Worm (Caenorhabditis elegans) whole organism, late embryonic: Measurements from ENCODE around the gene srh-18.

Experiments
- C08G9.2 ChIP-seq: sonication (generic microtip); optimal IDR thresholded peaks from 2 replicates; lab custom pipeline; 2016; ENCODE audit warnings: mild to moderate bottlenecking, missing genetic modification characterization, moderate library complexity, missing compliant biosample characterization
- C38D4.7 ChIP-seq: fragments of 200-800 bp; sonication (Bioruptor generic); optimal IDR thresholded peaks from 2 replicates; lab custom pipeline; 2018; ENCODE audit warnings: mild to moderate bottlenecking, missing genetic modification characterization, moderate library complexity, missing compliant biosample characterization
- K02D7.2 ChIP-seq: sonication (generic microtip); optimal IDR thresholded peaks from 2 replicates; lab custom pipeline; 2017; ENCODE audit warnings: mild to moderate bottlenecking, missing genetic modification characterization, missing compliant biosample characterization
- K09A11.1 ChIP-seq: sonication (generic microtip); optimal IDR thresholded peaks from 2 replicates; lab custom pipeline; 2017; ENCODE audit warnings: antibody characterized with exemption, mild to moderate bottlenecking, missing genetic modification characterization, missing compliant biosample characterization; ENCODE audit not compliant: insufficient read depth
- T23F11.4 ChIP-seq: fragments of 200-800 bp; sonication (Bioruptor generic); optimal IDR thresholded peaks from 2 replicates; lab custom pipeline; 2018; ENCODE audit warnings: mild to moderate bottlenecking, missing genetic modification characterization, missing compliant biosample characterization
- Y22D7AL.16 ChIP-seq: sonication (generic microtip); optimal IDR thresholded peaks from 2 replicates; lab custom pipeline; 2016; ENCODE audit warnings: missing genetic modification characterization, missing compliant biosample characterization
- ahr-1 ChIP-seq: sonication (generic microtip); optimal IDR thresholded peaks from 2 replicates; lab custom pipeline; 2016; ENCODE audit warnings: missing genetic modification characterization, missing compliant biosample characterization
- ceh-22 ChIP-seq: sonication (generic microtip); optimal IDR thresholded peaks from 2 replicates; lab custom pipeline; 2017; ENCODE audit warnings: missing biosample characterization, missing genetic modification characterization
- ceh-31 ChIP-seq: sonication (generic microtip); optimal IDR thresholded peaks from 2 replicates; lab custom pipeline; 2016; ENCODE audit warnings: missing genetic modification characterization, missing compliant biosample characterization
- ceh-45 ChIP-seq: fragments of 200-800 bp; sonication (Bioruptor generic); IDR thresholded peaks from 2 replicates; pipeline ENCODE4 v1.3.6; 2022; ENCODE audit warnings: missing genetic modification reagents, missing genetic modification characterization, missing compliant biosample characterization
- ceh-48 ChIP-seq: sonication (generic microtip); optimal IDR thresholded peaks from 2 replicates; lab custom pipeline; 2016; ENCODE audit warnings: missing genetic modification characterization, inconsistent platforms, missing compliant biosample characterization
- ceh-6 ChIP-seq: fragments of 200-800 bp; sonication (Bioruptor generic); optimal IDR thresholded peaks from 2 replicates; lab custom pipeline; 2018; ENCODE audit warnings: mild to moderate bottlenecking, missing genetic modification characterization, missing compliant biosample characterization
- ceh-9 ChIP-seq: sonication (generic microtip); optimal IDR thresholded peaks from 2 replicates; lab custom pipeline; 2016; ENCODE audit warnings: mild to moderate bottlenecking, missing genetic modification characterization, inconsistent platforms, missing compliant biosample characterization
- dmd-4 ChIP-seq: sonication (generic microtip); optimal IDR thresholded peaks from 2 replicates; lab custom pipeline; 2016; ENCODE audit warnings: borderline replicate concordance, missing genetic modification characterization, missing compliant biosample characterization
- elt-2 ChIP-seq: sonication (generic microtip); optimal IDR thresholded peaks from 2 replicates; lab custom pipeline; 2016; ENCODE audit warnings: missing genetic modification reagents, missing genetic modification characterization, missing compliant biosample characterization
- fax-1 ChIP-seq: sonication (generic microtip); optimal IDR thresholded peaks from 2 replicates; lab custom pipeline; 2016; ENCODE audit warnings: missing genotype, missing genetic modification characterization, missing compliant biosample characterization
- fkh-10 ChIP-seq: fragments of 150-350 bp; optimal IDR thresholded peaks from 2 replicates; lab custom pipeline; 2014; ENCODE audit warnings: missing biosample characterization, missing genetic modification reagents, missing genetic modification characterization
- gmeb-2 ChIP-seq: sonication (generic microtip); optimal IDR thresholded peaks from 2 replicates; lab custom pipeline; 2016; ENCODE audit warnings: missing genetic modification characterization, inconsistent platforms, missing compliant biosample characterization
- hlh-13 ChIP-seq: fragments of 200-800 bp; sonication (Bioruptor generic); optimal IDR thresholded peaks from 2 replicates; lab custom pipeline; 2018; ENCODE audit warnings: mild to moderate bottlenecking, missing genetic modification characterization, missing compliant biosample characterization
- hlh-30 ChIP-seq: sonication (generic microtip); optimal IDR thresholded peaks from 2 replicates; lab custom pipeline; 2017; ENCODE audit warnings: antibody characterized with exemption, missing genetic modification characterization, missing compliant biosample characterization; ENCODE audit not compliant: insufficient read depth
- hlh-8 ChIP-seq: sonication (generic microtip); optimal IDR thresholded peaks from 2 replicates; lab custom pipeline; 2016; ENCODE audit warnings: missing genotype, missing genetic modification characterization, missing compliant biosample characterization
- lin-11 ChIP-seq: fragments of 200-800 bp; sonication (Bioruptor generic); optimal IDR thresholded peaks from 2 replicates; lab custom pipeline; 2018; ENCODE audit warnings: mild to moderate bottlenecking, missing genetic modification characterization, missing compliant biosample characterization
- madf-2 ChIP-seq: sonication (generic microtip); optimal IDR thresholded peaks from 2 replicates; lab custom pipeline; 2017; ENCODE audit warnings: missing genetic modification characterization, missing compliant biosample characterization
- mec-3 ChIP-seq: sonication (generic microtip); optimal IDR thresholded peaks from 2 replicates; lab custom pipeline; 2016; ENCODE audit warnings: borderline replicate concordance, missing genetic modification characterization, missing compliant biosample characterization
- nhr-11 ChIP-seq: fragments of 150-350 bp; optimal IDR thresholded peaks from 2 replicates; lab custom pipeline; 2014; ENCODE audit warnings: missing biosample characterization, missing genetic modification characterization
- npax-4 ChIP-seq: sonication (generic microtip); optimal IDR thresholded peaks from 2 replicates; lab custom pipeline; 2016; ENCODE audit warnings: missing genetic modification characterization, missing compliant biosample characterization
- pag-3 ChIP-seq: sonication (generic microtip); optimal IDR thresholded peaks from 2 replicates; lab custom pipeline; 2016; ENCODE audit warnings: missing compliant biosample characterization, missing genetic modification characterization, borderline replicate concordance
- pqm-1 ChIP-seq: sonication (generic microtip); optimal IDR thresholded peaks from 2 replicates; lab custom pipeline; 2016; ENCODE audit warnings: missing genetic modification characterization, missing compliant biosample characterization
- ref-2 ChIP-seq: sonication (generic microtip); optimal IDR thresholded peaks from 2 replicates; lab custom pipeline; 2016; ENCODE audit warnings: missing genetic modification characterization, missing compliant biosample characterization
- rnt-1 ChIP-seq: sonication (generic microtip); optimal IDR thresholded peaks from 2 replicates; lab custom pipeline; 2016; ENCODE audit warnings: missing genetic modification characterization, missing compliant biosample characterization
- sox-2 ChIP-seq: fragments of 200-800 bp; sonication (Bioruptor generic); IDR thresholded peaks from 2 replicates; pipeline ENCODE4 v1.3.6; 2022; ENCODE audit warnings: missing genetic modification reagents, missing genetic modification characterization, missing compliant biosample characterization
- sox-4 ChIP-seq: sonication (generic microtip); optimal IDR thresholded peaks from 2 replicates; lab custom pipeline; 2017; ENCODE audit warnings: mild to moderate bottlenecking, missing genetic modification characterization, inconsistent platforms, missing compliant biosample characterization
- tbx-2 ChIP-seq: sonication (generic microtip); optimal IDR thresholded peaks from 2 replicates; lab custom pipeline; 2016; ENCODE audit warnings: missing genetic modification characterization, missing compliant biosample characterization
- unc-86 ChIP-seq: sonication (generic microtip); optimal IDR thresholded peaks from 2 replicates; lab custom pipeline; 2016; ENCODE audit warnings: missing genetic modification characterization, missing compliant biosample characterization
- zip-5 ChIP-seq: sonication (generic microtip); optimal IDR thresholded peaks from 2 replicates; lab custom pipeline; 2016; ENCODE audit warnings: missing genetic modification characterization, missing compliant biosample characterization
- ztf-16 ChIP-seq: sonication (generic microtip); optimal IDR thresholded peaks from 2 replicates; lab custom pipeline; 2017; ENCODE audit warnings: missing genetic modification characterization, missing compliant biosample characterization

Gene srh-18

ce11 chrV:13300492-13300891 lies 17.8 kb upstream of the srh-18 start:
- TF ChIP-seq pqm-1 (tag; lab: Kevin White, UChicago) (no peak), lin-11 (tag; lab: Kevin White, UChicago) (no peak), rnt-1 (no peak), elt-2 (no peak), ceh-9 (no peak), nhr-11 (no peak), pag-3 (tag; lab: Kevin White, UChicago) (no peak), ceh-22 (no peak), T23F11.4 (no peak), unc-86 (no peak), C08G9.2 (tag; lab: Kevin White, UChicago) (no peak), Y22D7AL.16 (tag; lab: Kevin White, UChicago) (no peak), sox-4 (tag; lab: Kevin White, UChicago) (no peak), ceh-6 (GFP tag; lab: Kevin White, UChicago) (no peak), K02D7.2 (tag; lab: Kevin White, UChicago) (no peak), tbx-2 (tag; lab: Kevin White, UChicago) (no peak), mec-3 (tag; lab: Kevin White, UChicago) (no peak), ceh-45 (no peak)

ce11 chrV:13301443-13301842 lies 16.8 kb upstream of the srh-18 start, which contains the start of gene ceh-79:
Gene ceh-79 (plus strand): TSS chrV:13301833.
- TF ChIP-seq elt-2 (peak; percentile 64), K02D7.2 (tag; lab: Kevin White, UChicago) (no peak)

ce11 chrV:13304663-13305188 lies 13.5 kb upstream of the srh-18 start, which contains the start of gene C26E1.2:
Gene C26E1.2 (plus strand): TSS chrV:13305138.
- TF ChIP-seq C38D4.7 (GFP tag; lab: Kevin White, UChicago) (no peak), elt-2 (peak; percentile 50)

- TF ChIP-seq T23F11.4: no peak
- no peak for TF ChIP-seq hlh-30 (tag; lab: Kevin White, UChicago)
- no peak for TF ChIP-seq ceh-48 (tag; lab: Kevin White, UChicago)
- no peak for TF ChIP-seq ceh-31 (tag; lab: Kevin White, UChicago)
- no peak for TF ChIP-seq fax-1 (tag; lab: Kevin White, UChicago)
- no peak for TF ChIP-seq zip-5 (tag; lab: Kevin White, UChicago)
- TF ChIP-seq pqm-1 (tag; lab: Kevin White, UChicago): no peak
- no peak for TF ChIP-seq ahr-1 (tag; lab: Kevin White, UChicago)
- TF ChIP-seq dmd-4 (tag; lab: Kevin White, UChicago): no peak
- TF ChIP-seq gmeb-2 (tag; lab: Kevin White, UChicago): no peak
- TF ChIP-seq ceh-45: no peak
- no peak for TF ChIP-seq npax-4
- no peak for TF ChIP-seq hlh-8 (tag; lab: Kevin White, UChicago)
These were observed 9.6 kb upstream of the srh-18 start, which contains the start of gene C50B6.1 for ce11 chrV:13308616-13309015. Gene C50B6.1 (plus strand): TSS chrV:13308916.

ce11 chrV:13309806-13310205 lies 8.4 kb upstream of the srh-18 start:
- TF ChIP-seq hlh-13 (GFP tag; lab: Kevin White, UChicago) (no peak), pag-3 (tag; lab: Kevin White, UChicago) (no peak), fkh-10 (GFP tag; lab: Kevin White, UChicago) (no peak), ceh-22 (no peak), ref-2 (tag; lab: Kevin White, UChicago) (no peak), ztf-16 (no peak), madf-2 (tag; lab: Kevin White, UChicago) (no peak), unc-86 (no peak), K09A11.1 (tag; lab: Kevin White, UChicago) (no peak), sox-2 (no peak), zip-5 (tag; lab: Kevin White, UChicago) (no peak)
